Fruit fly (Drosophila melanogaster): ENCODE measurements around the gene Ada1-2.
A peak's percentile ranks its signal among the peaks of the same experiment; 100 is the strongest.
"Not testable (repeated sequence)": the region's sequence is repeated elsewhere in the genome, so short reads cannot be mapped to it uniquely, and the experiment has no call there.

Ada1-2 gene

DNA sequence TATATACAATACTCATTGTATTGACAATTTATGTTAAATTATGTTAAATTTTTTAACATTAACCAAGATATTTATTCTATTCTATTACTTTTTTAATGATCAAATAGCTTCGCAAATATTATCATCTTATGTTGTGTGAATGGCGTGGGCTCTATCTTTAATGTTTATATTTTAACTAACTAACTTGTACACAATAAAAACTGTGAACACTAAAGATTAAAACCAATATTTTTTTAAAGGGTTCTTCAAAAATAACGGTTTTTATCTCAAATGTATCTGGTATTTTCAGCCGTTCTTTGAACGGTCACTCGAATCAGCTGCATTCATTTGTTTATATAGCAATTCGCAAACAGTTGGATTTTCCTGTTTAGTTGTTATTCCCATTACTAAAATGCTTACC is at the start of gene Ada1-2:
TSS of gene Ada1-2 (plus strand) at position 301 of the 400 bp plus-strand sequence.
- TF ChIP-seq noc (tag; optimal IDR thresholded peaks at IDR 0.05), result not testable (repeated sequence)

DNA sequence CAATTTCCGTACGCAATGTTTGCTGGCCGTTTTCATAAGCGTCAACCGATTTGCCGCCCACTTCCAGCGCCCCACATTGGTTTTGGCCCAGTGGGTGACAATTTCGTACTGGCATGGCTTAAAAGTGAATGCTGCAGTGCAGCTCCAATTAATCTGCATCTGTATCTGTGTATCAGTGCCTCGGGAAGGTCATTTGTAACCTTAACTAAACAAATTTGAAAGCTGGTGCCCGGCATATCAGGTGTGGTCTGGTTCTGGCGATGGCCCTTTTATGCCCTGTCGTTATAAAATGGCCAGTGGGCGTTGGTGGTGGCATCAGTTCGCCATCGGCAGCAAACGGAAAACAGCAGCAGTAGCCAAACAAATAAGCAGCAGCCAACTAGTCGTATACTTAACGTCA is 48.9 kb upstream of the Ada1-2 start, which contains the start of gene Crys:
TSS of gene Crys (plus strand) at position 301 of the 400 bp plus-strand sequence.
- TF ChIP-seq noc (tag; optimal IDR thresholded peaks at IDR 0.05), result no peak

DNA sequence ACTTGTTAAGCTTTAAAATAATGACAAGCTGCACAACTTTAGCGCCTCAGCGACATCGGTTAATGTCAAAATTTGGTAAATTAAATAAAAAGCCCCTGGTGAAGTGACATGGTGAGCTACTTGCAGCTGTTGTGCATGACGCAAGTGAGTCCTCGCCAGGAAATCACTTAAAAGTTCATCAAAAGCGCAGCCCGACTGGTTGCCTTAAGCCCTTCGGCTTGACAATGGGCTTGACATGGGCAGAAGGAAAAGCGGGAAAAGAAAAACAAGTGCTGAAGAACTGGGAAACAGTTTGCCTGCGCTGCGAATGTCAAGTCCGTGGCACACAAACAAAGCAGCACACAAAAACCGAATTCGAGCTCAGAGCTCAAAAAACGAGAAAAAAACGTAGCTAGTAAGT is 45.1 kb upstream of the Ada1-2 start, which contains the start of gene CG16964:
TSS of gene CG16964 (plus strand) at position 301 of the 400 bp plus-strand sequence.
- no peak for TF ChIP-seq noc (tag; optimal IDR thresholded peaks at IDR 0.05)

DNA sequence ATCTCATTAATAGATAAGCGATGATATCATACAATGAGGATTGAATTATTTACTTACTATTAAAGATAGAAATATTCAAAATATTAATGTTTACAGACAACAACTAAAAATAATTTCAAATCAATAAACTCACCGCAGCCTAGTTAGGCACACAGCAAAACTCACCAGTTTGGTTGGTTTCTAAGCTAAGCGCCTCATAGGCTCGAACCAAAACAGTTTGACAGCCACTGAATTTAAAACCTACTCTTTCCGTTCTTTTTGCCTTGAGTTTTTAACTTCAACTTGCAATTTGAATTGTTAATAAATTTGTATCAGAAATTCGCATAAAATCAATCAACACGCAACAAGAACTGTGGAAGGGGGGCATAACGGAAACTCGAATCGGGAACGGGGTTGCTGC is 44.2 kb upstream of the Ada1-2 start:
- no peak for TF ChIP-seq noc (tag; optimal IDR thresholded peaks at IDR 0.05)

DNA sequence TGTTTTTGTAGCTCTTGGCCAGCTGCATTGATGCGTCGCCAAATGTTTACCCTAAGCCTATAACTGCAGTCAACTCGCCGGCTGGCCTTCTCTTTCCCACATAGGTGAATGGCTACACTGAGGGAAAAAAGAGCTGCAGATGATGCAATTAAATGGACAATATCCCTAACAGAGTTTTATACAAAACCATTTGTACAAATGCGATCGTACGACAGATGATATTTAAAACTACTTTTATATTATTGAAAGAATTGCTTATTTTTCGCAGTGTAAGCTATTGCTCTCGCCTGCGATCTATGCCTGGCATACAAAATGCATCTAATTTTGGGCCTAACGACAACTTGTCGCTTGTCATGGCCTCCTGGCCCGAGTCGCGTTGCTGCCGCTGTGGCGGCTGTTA is 42.8 kb upstream of the Ada1-2 start:
- no peak for TF ChIP-seq noc (tag; optimal IDR thresholded peaks at IDR 0.05)

DNA sequence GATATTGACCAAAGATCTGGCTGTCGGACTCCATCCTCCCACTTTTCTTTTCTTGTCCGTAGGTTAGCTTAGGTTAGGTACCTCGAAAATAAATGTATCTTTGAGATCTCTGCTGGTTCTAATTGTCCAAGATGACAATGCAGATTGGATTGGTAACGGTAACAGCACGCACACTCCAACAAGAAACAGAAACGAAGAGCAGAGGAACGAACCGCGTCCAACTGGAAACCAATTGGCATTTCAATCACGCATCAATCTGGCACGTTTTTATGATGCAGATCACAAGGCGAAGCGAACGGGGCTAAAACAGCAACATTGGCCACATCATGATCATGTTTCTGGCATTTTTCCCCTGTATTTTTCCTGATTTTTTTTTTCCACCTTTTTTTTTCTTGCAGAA is 36.9 kb upstream of the Ada1-2 start:
- TF ChIP-seq noc (tag; optimal IDR thresholded peaks at IDR 0.05), result no peak

DNA sequence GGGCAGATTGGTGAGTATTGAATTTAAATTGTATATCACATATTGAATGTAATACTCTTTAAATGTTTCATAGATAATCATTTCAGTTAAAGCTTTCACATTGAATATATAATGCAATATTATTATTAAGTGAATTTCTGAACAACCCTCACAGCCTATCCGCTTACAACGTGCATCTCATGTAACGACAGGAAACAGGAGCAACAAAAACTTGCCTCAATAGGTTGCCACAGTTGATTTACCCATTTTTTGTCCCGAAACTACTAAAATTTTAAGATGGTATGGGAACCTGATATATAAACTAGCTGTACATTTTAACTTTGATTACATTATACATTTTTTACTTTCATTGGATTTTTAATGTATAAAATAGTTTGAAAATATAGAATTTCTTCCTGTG is 34.0 kb upstream of the Ada1-2 start:
- no peak for TF ChIP-seq noc (tag; optimal IDR thresholded peaks at IDR 0.05)

DNA sequence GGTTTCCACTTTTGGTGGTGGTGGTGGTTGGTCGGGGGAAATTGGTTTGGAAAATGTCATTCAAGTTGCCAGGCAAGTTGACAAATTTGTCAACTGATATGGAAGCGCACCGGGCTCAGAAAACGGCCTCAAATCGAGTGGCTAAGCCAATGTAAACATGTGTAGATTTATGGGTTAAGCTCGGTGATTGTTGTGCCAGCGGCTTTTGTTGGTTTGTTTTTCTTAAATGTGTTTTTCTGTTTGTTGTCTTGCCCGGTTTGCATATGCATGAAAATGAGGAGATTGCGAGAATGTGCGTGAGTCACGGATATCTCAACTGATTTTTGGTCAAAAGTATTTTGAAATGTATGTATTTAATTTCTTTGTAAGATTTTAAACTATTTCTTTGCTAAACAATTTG is 31.8 kb upstream of the Ada1-2 start:
- no peak for TF ChIP-seq noc (tag; optimal IDR thresholded peaks at IDR 0.05)

DNA sequence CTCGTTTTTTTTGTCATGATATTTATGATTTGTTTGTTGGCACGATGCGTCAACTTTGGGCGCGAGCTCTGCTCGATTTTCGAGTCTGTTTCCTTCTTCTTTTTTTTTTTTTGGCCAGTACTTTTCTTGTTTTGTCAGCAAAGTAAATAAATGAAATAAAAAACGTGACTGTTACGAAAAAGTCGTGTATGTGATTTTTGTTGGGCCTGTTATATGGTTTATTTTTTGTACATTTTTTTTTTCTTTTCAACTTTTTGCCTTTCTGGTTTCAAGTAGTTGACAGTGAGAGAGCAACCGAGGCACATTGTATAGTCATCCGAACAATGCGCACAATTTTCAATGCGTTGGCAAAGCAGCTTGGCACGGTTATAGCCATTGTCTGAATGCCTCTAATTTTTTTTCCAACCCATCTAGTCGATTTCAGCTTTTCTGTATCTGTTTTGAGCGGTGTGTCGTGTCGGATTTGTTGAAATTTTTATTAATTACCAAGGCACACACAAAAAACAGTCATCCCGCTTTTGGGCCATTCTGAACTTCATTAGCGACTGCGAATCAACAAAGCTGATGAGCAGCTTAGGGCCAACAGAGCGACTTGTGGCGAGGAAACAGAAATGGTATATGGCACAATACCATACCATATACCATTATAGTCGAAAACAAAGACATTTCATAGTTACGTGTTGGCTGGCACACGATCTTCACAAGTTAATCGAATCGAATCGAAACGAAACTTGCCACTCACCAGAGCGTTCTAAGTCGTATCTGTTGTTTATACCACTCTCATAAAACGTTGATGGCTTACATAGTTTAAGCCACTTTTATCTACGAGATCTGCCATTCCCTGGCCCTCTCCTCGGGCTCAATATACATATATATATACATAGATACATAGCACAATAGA is 29.0 kb upstream of the Ada1-2 start:
- no peak for TF ChIP-seq noc (tag; optimal IDR thresholded peaks at IDR 0.05)

DNA sequence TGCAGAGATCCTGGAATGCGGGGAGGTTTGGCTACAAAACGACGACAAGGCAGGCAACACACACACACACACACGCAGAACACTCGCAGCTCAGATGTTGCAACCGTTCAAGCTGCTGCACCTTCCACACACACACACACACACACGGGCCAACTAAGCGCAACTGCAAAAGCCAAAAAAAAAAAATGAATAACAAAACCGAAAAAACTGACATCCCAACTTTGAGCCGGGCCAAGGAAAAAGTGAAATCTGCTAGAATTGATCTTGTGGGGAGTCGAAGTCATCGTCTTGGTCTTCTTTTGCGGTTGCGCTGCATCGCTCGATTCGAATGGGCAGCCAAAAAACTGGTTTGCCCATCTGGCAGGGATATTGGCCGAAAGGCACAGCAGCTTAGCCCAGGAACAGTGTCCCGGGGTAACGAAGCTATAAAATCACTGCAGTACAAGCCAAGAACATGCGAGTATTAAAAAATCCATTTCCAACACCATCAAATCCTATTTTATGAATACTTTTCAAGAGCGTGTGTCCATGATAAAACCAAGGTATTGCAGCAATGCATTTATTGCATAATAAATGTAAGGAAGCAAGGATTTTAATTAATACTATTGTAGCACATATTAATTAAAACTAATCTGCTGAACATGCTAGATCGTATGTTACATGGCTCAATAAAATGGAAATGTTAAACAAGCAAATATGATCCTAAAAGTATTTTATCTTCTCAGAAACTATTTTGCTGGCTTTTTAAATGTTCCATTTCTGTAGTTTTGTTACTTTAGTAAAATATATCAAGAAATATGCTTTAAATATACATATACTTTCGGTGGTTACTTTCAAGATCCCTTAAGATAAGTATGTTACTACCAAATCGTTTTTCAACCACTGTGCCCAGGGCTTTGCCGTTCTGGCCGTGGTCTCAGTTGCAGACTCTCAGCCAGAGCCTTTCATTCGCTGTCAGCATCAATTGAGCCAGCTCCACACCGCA is 26.8 kb upstream of the Ada1-2 start:
- TF ChIP-seq noc (tag; optimal IDR thresholded peaks at IDR 0.05), result no peak

DNA sequence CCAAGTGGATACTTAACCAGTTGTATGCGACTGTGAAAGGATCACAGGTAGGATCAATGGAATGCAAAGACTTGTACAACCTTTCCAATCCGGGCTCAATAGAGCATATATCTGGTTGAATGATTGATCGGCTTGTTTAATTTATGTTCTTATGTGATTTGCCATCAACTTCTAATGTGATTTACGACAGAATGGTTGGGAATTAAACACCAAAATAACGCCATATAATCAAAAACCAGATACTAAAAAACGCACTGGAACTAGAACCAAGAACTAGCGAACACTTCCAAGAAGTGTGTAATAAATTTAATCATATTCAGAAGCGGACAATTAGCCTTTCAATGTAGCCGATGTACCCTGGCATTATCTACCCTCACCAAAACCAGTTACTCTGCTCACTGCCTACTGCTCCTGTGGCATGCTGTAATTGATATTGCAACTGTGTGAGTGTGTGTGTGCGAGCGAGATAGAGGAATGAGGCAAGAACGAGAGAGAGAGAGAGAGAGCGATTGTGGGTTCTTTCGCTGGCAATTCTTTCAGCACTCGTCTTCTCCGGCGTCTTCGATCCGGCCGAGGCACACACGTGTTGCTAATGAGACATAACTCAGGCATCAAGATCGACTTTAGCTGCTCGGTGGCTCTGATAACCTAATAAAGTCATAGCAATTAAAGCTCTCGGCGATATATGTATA is 24.0 kb upstream of the Ada1-2 start:
- no peak for TF ChIP-seq noc (tag; optimal IDR thresholded peaks at IDR 0.05)

DNA sequence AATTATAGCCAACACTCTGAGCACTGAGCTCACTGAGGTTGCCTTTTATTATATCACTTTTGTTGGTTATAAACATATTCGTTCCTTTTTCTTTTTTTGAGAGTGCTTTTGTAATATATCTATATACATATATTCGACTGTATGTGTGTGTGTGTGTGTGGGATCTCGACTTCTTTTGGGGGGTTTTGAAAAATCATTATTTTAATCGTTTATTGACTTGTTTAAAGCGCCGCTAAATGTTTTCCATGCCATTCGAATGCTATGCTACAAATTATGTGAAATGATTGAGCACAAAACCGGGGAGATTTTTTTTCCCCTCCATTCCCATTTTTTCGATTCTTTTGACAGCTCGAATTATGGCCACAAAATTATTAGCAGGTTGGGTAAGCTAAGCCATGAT is 23.3 kb upstream of the Ada1-2 start:
- no peak for TF ChIP-seq noc (tag; optimal IDR thresholded peaks at IDR 0.05)

DNA sequence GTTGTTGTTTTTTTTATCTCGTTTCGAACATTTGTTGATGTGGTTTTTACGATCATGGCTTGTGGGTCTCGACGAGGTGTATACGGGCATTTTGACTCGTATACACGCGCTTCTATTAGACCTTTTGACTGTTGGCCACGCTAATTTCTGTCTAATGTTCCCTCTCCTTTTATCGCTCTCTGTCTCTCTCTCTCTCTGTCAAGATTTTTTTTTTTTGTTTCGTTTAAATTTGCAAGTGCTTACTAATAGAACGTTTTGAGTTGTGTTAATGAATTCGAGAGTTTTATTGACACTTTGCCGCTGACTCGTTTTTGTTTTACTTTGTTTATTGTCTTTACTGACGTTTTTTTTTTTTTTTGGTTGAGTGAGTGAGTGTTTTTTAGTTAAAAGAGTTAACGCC is 22.4 kb upstream of the Ada1-2 start:
- no peak for TF ChIP-seq noc (tag; optimal IDR thresholded peaks at IDR 0.05)

DNA sequence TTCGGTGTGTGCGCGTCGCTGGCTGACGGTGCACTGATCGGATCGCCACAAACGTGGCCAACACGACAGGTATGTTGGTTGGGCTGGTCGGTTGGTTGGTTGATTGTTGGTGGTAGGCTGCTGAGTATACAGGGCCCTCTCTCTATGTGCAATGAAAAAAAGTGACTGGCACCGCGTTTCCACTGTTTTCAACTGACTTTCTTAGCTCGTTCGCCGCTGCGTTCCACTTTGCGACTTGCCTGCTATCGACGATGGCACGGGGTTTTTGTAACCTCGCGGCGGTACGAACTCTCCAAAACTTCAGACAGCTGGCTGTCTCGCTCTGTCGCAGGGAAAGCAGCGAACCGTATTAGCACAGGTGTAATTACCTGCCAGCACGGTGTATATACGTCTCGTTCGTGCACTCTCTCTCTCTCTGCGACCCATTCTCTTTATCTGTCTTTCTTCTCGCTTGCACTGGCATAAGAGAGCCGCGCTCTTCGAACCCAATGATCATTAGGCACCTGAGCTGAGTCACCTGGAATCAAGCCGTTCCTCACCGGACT is 21.8 kb upstream of the Ada1-2 start:
- TF ChIP-seq noc (tag; optimal IDR thresholded peaks at IDR 0.05), result peak; percentile 63

DNA sequence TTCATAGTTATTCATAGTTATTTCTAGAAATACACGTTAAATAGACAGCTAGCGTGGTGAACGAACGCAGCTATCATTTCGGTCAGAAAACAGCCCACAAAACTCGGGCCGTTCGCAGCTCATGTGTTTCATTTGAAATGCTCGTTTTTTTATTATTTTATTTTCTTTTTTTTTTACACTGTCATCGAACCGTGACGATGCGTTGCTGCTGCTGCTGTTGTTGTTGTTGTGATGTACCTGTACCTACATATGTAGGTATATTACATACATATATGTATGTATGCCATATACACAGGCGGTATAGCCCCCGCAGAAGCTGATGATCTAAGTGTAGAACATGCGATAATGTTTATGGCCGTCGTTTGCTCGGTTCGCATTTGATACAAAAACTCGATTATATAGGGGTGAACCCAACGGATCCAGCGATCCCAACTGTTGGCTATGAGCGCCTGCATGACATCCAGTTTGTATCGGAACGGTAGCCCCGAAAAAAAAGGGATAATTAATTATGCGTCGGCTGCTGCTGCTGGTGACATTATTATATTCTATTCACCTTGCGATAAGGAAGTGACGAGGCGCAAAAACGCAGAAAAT is 19.5 kb upstream of the Ada1-2 start:
- no peak for TF ChIP-seq noc (tag; optimal IDR thresholded peaks at IDR 0.05)

All from whole organism, larva.